Worm (Caenorhabditis elegans): ENCODE data around the gene mex-5.

mex-5 gene

ce11 chrIV:13386043-13386442, 32.5 kb downstream of the mex-5 start, which contains the start of the genes Y62E10A.20, Y62E10A.23 and mdt-9 (continued):
- TF ChIP-seq elt-4 (tag; optimal IDR thresholded peaks at IDR 0.05): no peak
- TF ChIP-seq sdc-2 (tag; optimal IDR thresholded peaks at IDR 0.05): no peak
- no peak for TF ChIP-seq ets-4 (tag; optimal IDR thresholded peaks at IDR 0.05)
- no peak for TF ChIP-seq hlh-6 (tag; optimal IDR thresholded peaks at IDR 0.05)
- TF ChIP-seq mec-3 (tag; optimal IDR thresholded peaks at IDR 0.05; ENCODE audit: borderline replicate concordance): no peak
- peak; percentile 4 for TF ChIP-seq unc-55 (GFP tag; optimal IDR thresholded peaks at IDR 0.05)
- TF ChIP-seq pros-1 (tag; optimal IDR thresholded peaks at IDR 0.05): peak; percentile 42
- peak; percentile 33 for TF ChIP-seq lin-11 (tag; optimal IDR thresholded peaks at IDR 0.05)
- TF ChIP-seq T23F11.4 (GFP tag; optimal IDR thresholded peaks at IDR 0.05): peak; percentile 66
- peak; percentile 45 for TF ChIP-seq rnt-1 (tag; optimal IDR thresholded peaks at IDR 0.05)
- TF ChIP-seq pag-3 (tag; optimal IDR thresholded peaks at IDR 0.05; ENCODE audit: borderline replicate concordance): no peak
- peak; percentile 24 for TF ChIP-seq pax-1 (tag; optimal IDR thresholded peaks at IDR 0.05)
- peak; percentile 42 for TF ChIP-seq che-1 (tag; optimal IDR thresholded peaks at IDR 0.05)
- TF ChIP-seq pat-9 (tag; optimal IDR thresholded peaks at IDR 0.05): peak; percentile 67
- TF ChIP-seq nfya-1 (tag; optimal IDR thresholded peaks at IDR 0.05): peak; percentile 84
- peak; percentile 2 for TF ChIP-seq hlh-30 (tag; optimal IDR thresholded peaks at IDR 0.05; ENCODE audit: insufficient read depth)
- 0 out of 2 replicates have a peak, but pooled peaks have one; percentile 52 for TF ChIP-seq ceh-45 (GFP tag; IDR thresholded peaks at IDR 0.05)
- TF ChIP-seq ztf-16 (tag; optimal IDR thresholded peaks at IDR 0.05): peak; percentile 61
- TF ChIP-seq Y22D7AL.16 (tag; optimal IDR thresholded peaks at IDR 0.05): no peak
- no peak for TF ChIP-seq dmd-4 (tag; optimal IDR thresholded peaks at IDR 0.05; ENCODE audit: borderline replicate concordance)

- TF ChIP-seq nhr-232 (tag; optimal IDR thresholded peaks at IDR 0.05): no peak
- no peak for TF ChIP-seq unc-55 (GFP tag; optimal IDR thresholded peaks at IDR 0.05)
- no peak for TF ChIP-seq hlh-13 (GFP tag; optimal IDR thresholded peaks at IDR 0.05)
- no peak for TF ChIP-seq hlh-8 (tag; optimal IDR thresholded peaks at IDR 0.05)
- TF ChIP-seq syd-9 (tag; optimal IDR thresholded peaks at IDR 0.05): no peak
These were observed 33.4 kb downstream of the mex-5 start, which contains the start of gene lsm-3 for ce11 chrIV:13386903-13387302. Gene lsm-3, plus strand, starts transcription at chrIV:13387203.

- TF ChIP-seq dve-1 (tag; optimal IDR thresholded peaks at IDR 0.05) (peak; percentile 35), ztf-16 (tag; optimal IDR thresholded peaks at IDR 0.05) (no peak), ceh-2 (tag; optimal IDR thresholded peaks at IDR 0.05) (no peak), madf-2 (tag; optimal IDR thresholded peaks at IDR 0.05) (no peak)
These were observed 35.3 kb downstream of the mex-5 start for ce11 chrIV:13388779-13389178.

- TF ChIP-seq hlh-13 (GFP tag; optimal IDR thresholded peaks at IDR 0.05) (no peak), ttx-3 (tag; optimal IDR thresholded peaks at IDR 0.05) (no peak), nfya-1 (tag; optimal IDR thresholded peaks at IDR 0.05) (no peak), ceh-30 (tag; optimal IDR thresholded peaks at IDR 0.05) (no peak), sox-2 (GFP tag; IDR thresholded peaks at IDR 0.05) (no peak), ceh-2 (tag; optimal IDR thresholded peaks at IDR 0.05) (no peak), ceh-6 (GFP tag; optimal IDR thresholded peaks at IDR 0.05) (no peak), unc-42 (tag; optimal IDR thresholded peaks at IDR 0.05) (no peak), ceh-45 (GFP tag; IDR thresholded peaks at IDR 0.05) (no peak), Y22D7AL.16 (tag; optimal IDR thresholded peaks at IDR 0.05) (no peak), unc-55 (GFP tag; optimal IDR thresholded peaks at IDR 0.05) (no peak), ahr-1 (tag; optimal IDR thresholded peaks at IDR 0.05) (no peak), ref-2 (tag; optimal IDR thresholded peaks at IDR 0.05) (no peak), ceh-31 (tag; optimal IDR thresholded peaks at IDR 0.05) (no peak), pqm-1 (tag; optimal IDR thresholded peaks at IDR 0.05) (no peak), ceh-14 (tag; optimal IDR thresholded peaks at IDR 0.05) (no peak), rnt-1 (tag; optimal IDR thresholded peaks at IDR 0.05) (no peak), nhr-232 (tag; optimal IDR thresholded peaks at IDR 0.05) (no peak), unc-3 (GFP tag; conservative IDR thresholded peaks at IDR 0.05) (no peak), unc-3 (tag; optimal IDR thresholded peaks at IDR 0.05) (no peak), odd-2 (tag; optimal IDR thresholded peaks at IDR 0.05) (no peak)
These were observed 35.7 kb downstream of the mex-5 start for ce11 chrIV:13389237-13389636.

Data from whole organism, late embryonic.